Worm (Caenorhabditis elegans): ENCODE results near the gene nmur-3.

ce11 chrX:4462390-4462789 is 3.9 kb upstream of the nmur-3 start, which contains the start of gene atg-16.1:
- TF ChIP-seq cog-1 (tag; optimal IDR thresholded peaks at IDR 0.05): no peak
- TF ChIP-seq ztf-29 (GFP tag; IDR thresholded peaks at IDR 0.05): no peak
- TF ChIP-seq ref-1 (GFP tag; conservative IDR thresholded peaks at IDR 0.05): no peak
- no peak for TF ChIP-seq flt-1 (GFP tag; IDR thresholded peaks at IDR 0.05)
- TF ChIP-seq T22C8.4 (GFP tag; IDR thresholded peaks at IDR 0.05): no peak
- no peak for TF ChIP-seq ztf-23 (GFP tag; IDR thresholded peaks at IDR 0.05)
- TF ChIP-seq klf-2 (GFP tag; conservative IDR thresholded peaks at IDR 0.05): no peak
- TF ChIP-seq tab-1 (GFP tag; IDR thresholded peaks at IDR 0.05): no peak
- no peak for TF ChIP-seq med-1 (GFP tag; optimal IDR thresholded peaks at IDR 0.05; ENCODE audit: insufficient read depth)
